Fruit fly (Drosophila melanogaster) whole organism, wandering third instar larva: ENCODE measurements around the gene CG10208.

Experiments
- Abd-B ChIP-seq: fragments of >200 bp; optimal IDR thresholded peaks from 2 replicates; lab custom pipeline; 2017; ENCODE audit warnings: missing biosample characterization, missing genetic modification characterization
- CG32264 ChIP-seq: fragments of 200-800 bp; sonication (Bioruptor generic); optimal IDR thresholded peaks from 2 replicates; lab custom pipeline; 2016; ENCODE audit warnings: missing biosample characterization, missing genetic modification characterization
- CG9705 ChIP-seq: fragments of 200-800 bp; sonication (Bioruptor generic); optimal IDR thresholded peaks from 2 replicates; lab custom pipeline; 2018; ENCODE audit warnings: missing biosample characterization, mild to moderate bottlenecking, missing genetic modification characterization
- CrebA ChIP-seq: fragments of 200-800 bp; sonication (Bioruptor generic); optimal IDR thresholded peaks from 2 replicates; lab custom pipeline; 2016; ENCODE audit warnings: missing biosample characterization, mild to moderate bottlenecking, missing genetic modification characterization, borderline replicate concordance
- Dfd ChIP-seq: fragments of >200 bp; optimal IDR thresholded peaks from 2 replicates; lab custom pipeline; 2017; ENCODE audit warnings: missing biosample characterization, missing genetic modification characterization
- Dif ChIP-seq: fragments of 200-275, 200-300 bp; sonication (Bioruptor generic); optimal IDR thresholded peaks from 2 replicates; lab custom pipeline; 2018; ENCODE audit warnings: missing biosample characterization, missing genetic modification characterization; ENCODE audit not compliant: partially characterized antibody
- GATAd ChIP-seq: sonication (Bioruptor generic); optimal IDR thresholded peaks from 2 replicates; lab custom pipeline; 2016; ENCODE audit warnings: missing biosample characterization, missing genetic modification characterization
- HLH106 ChIP-seq: fragments of 200-800 bp; optimal IDR thresholded peaks from 3 replicates; lab custom pipeline; 2019; ENCODE audit warnings: missing biosample characterization, mild to moderate bottlenecking, missing genetic modification characterization, moderate library complexity
- Hnf4 ChIP-seq: fragments of 200-800 bp; sonication (Bioruptor generic); optimal IDR thresholded peaks from 2 replicates; lab custom pipeline; 2016; ENCODE audit warnings: missing biosample characterization, mild to moderate bottlenecking, missing genetic modification characterization
- Hr78 ChIP-seq: fragments of >200 bp; optimal IDR thresholded peaks from 2 replicates; lab custom pipeline; 2017; ENCODE audit warnings: missing biosample characterization, missing genetic modification characterization
- Hr83 ChIP-seq: fragments of 200-300 bp; sonication (Bioruptor generic); optimal IDR thresholded peaks from 2 replicates; lab custom pipeline; 2016; ENCODE audit warnings: missing biosample characterization, mild to moderate bottlenecking, missing genetic modification characterization, moderate library complexity; ENCODE audit not compliant: poor library complexity, severe bottlenecking
- Jra ChIP-seq: sonication (Bioruptor generic); optimal IDR thresholded peaks from 2 replicates; lab custom pipeline; 2016; ENCODE audit warnings: missing biosample characterization, missing genetic modification characterization
- Mio ChIP-seq: sonication (Bioruptor generic); optimal IDR thresholded peaks from 2 replicates; lab custom pipeline; 2016; ENCODE audit warnings: missing biosample characterization, missing genetic modification characterization
- Myc ChIP-seq: fragments of >200 bp; optimal IDR thresholded peaks from 2 replicates; lab custom pipeline; 2017
- N ChIP-seq: fragments of >200 bp; optimal IDR thresholded peaks from 2 replicates; lab custom pipeline; 2018; ENCODE audit warnings: missing biosample characterization, missing external identifiers, missing genetic modification characterization
- OdsH ChIP-seq: fragments of 200-800 bp; sonication (Bioruptor generic); optimal IDR thresholded peaks from 2 replicates; lab custom pipeline; 2016; ENCODE audit warnings: missing biosample characterization, mild to moderate bottlenecking, missing genetic modification characterization
- Rel ChIP-seq, 2 experiments: fragments of 200-800 bp; sonication (Bioruptor generic) in 1 of 2; optimal IDR thresholded peaks; 2 replicates in 1 of 2; 3 replicates in 1 of 2; lab custom pipeline; 2016 to 2019; ENCODE audit warnings: mild to moderate bottlenecking in 2 of 2, missing biosample characterization in 2 of 2, missing genetic modification characterization in 2 of 2, moderate library complexity in 1 of 2
- Sp1 ChIP-seq: fragments of 200-800 bp; sonication (Bioruptor generic); optimal IDR thresholded peaks from 3 replicates; lab custom pipeline; 2019; ENCODE audit warnings: missing biosample characterization, mild to moderate bottlenecking, missing genetic modification characterization, moderate library complexity
- Vsx2 ChIP-seq: fragments of 200-300, 225-300 bp; sonication (Bioruptor generic); optimal IDR thresholded peaks from 2 replicates; lab custom pipeline; 2018; ENCODE audit warnings: missing biosample characterization, missing genetic modification characterization; ENCODE audit not compliant: partially characterized antibody
- br ChIP-seq: fragments of 200-800 bp; sonication (Bioruptor generic); optimal IDR thresholded peaks from 2 replicates; lab custom pipeline; 2016; ENCODE audit warnings: missing biosample characterization, missing genetic modification characterization
- brk ChIP-seq: fragments of 200-800 bp; sonication (Bioruptor generic); optimal IDR thresholded peaks from 2 replicates; lab custom pipeline; 2016; ENCODE audit warnings: missing biosample characterization, mild to moderate bottlenecking, missing genetic modification characterization
- dl ChIP-seq, 2 experiments: fragments of 175-275, 200-275 bp in 1 of 2; fragments of 200-275 bp in 1 of 2; sonication (Bioruptor generic); optimal IDR thresholded peaks; lab custom pipeline; 2018; ENCODE audit warnings: mild to moderate bottlenecking in 2 of 2, missing biosample characterization in 2 of 2, missing genetic modification characterization in 2 of 2, moderate library complexity in 2 of 2; ENCODE audit not compliant: partially characterized antibody in 2 of 2, insufficient read depth in 1 of 2
- dmrt93B ChIP-seq: fragments of 200-800 bp; sonication (Bioruptor generic); optimal IDR thresholded peaks from 2 replicates; lab custom pipeline; 2018; ENCODE audit warnings: missing biosample characterization, mild to moderate bottlenecking, missing genetic modification characterization
- dsf ChIP-seq: sonication (Bioruptor generic); optimal IDR thresholded peaks from 2 replicates; lab custom pipeline; 2016; ENCODE audit warnings: missing biosample characterization, missing genetic modification characterization, borderline replicate concordance
- ey ChIP-seq: fragments of 200-800 bp; sonication (Bioruptor generic); optimal IDR thresholded peaks from 2 replicates; lab custom pipeline; 2016; ENCODE audit warnings: missing biosample characterization, missing genetic modification characterization
- foxo ChIP-seq, 2 experiments: fragments of 200-800 bp; sonication (Bioruptor generic); optimal IDR thresholded peaks; 2 replicates in 1 of 2; 3 replicates in 1 of 2; lab custom pipeline; 2016 to 2017; ENCODE audit warnings: missing biosample characterization in 2 of 2, missing genetic modification characterization in 2 of 2
- fru ChIP-seq: fragments of 200-800 bp; sonication (Bioruptor generic); optimal IDR thresholded peaks from 3 replicates; lab custom pipeline; 2016; ENCODE audit warnings: missing biosample characterization, mild to moderate bottlenecking, missing genetic modification characterization
- h ChIP-seq: fragments of 200-800 bp; sonication (Bioruptor generic); optimal IDR thresholded peaks from 3 replicates; lab custom pipeline; 2016; ENCODE audit warnings: missing biosample characterization, mild to moderate bottlenecking, missing genetic modification characterization
- jim ChIP-seq: fragments of 175-275, 200-325 bp; sonication (Bioruptor generic); optimal IDR thresholded peaks from 2 replicates; lab custom pipeline; 2016; ENCODE audit warnings: missing biosample characterization, mild to moderate bottlenecking, missing genetic modification characterization
- lola ChIP-seq: fragments of >200 bp; optimal IDR thresholded peaks from 2 replicates; lab custom pipeline; 2017; ENCODE audit warnings: missing biosample characterization, missing genetic modification characterization
- pan ChIP-seq: fragments of >200 bp; optimal IDR thresholded peaks from 2 replicates; lab custom pipeline; 2017
- psq ChIP-seq: fragments of 200-800 bp; sonication (Bioruptor generic); optimal IDR thresholded peaks from 3 replicates; lab custom pipeline; 2017; ENCODE audit warnings: missing biosample characterization, mild to moderate bottlenecking, missing genetic modification characterization, moderate library complexity
- rgr ChIP-seq: fragments of 200-800 bp; sonication (Bioruptor generic); optimal IDR thresholded peaks from 3 replicates; lab custom pipeline; 2016; ENCODE audit warnings: missing biosample characterization, mild to moderate bottlenecking, missing genetic modification characterization
- sage ChIP-seq: fragments of 200-800 bp; sonication (Bioruptor generic); optimal IDR thresholded peaks from 2 replicates; lab custom pipeline; 2016; ENCODE audit warnings: missing biosample characterization, mild to moderate bottlenecking, missing genetic modification characterization
- sv ChIP-seq: fragments of 200-800 bp; sonication (Bioruptor generic); optimal IDR thresholded peaks from 3 replicates; lab custom pipeline; 2016; ENCODE audit warnings: missing biosample characterization, missing genetic modification characterization
- tai ChIP-seq: sonication (Bioruptor generic); optimal IDR thresholded peaks from 2 replicates; lab custom pipeline; 2016; ENCODE audit warnings: missing biosample characterization, missing genetic modification characterization
- usp ChIP-seq: fragments of >200 bp; optimal IDR thresholded peaks from 2 replicates; lab custom pipeline; 2017; ENCODE audit warnings: missing biosample characterization, missing genetic modification characterization
- woc ChIP-seq: sonication (Bioruptor generic); optimal IDR thresholded peaks from 2 replicates; lab custom pipeline; 2016; ENCODE audit warnings: missing biosample characterization, mild to moderate bottlenecking, missing genetic modification characterization

CG10208 gene

dm6 chr3R:23772808-23773207 lies 1.1 kb downstream of the CG10208 start, which contains the start of gene tst (continued):
- TF ChIP-seq dl (GFP tag; optimal IDR thresholded peaks at IDR 0.05; lab: Kevin White, UChicago; ENCODE audit: insufficient read depth in 1 of 2, partially characterized antibody in 2 of 2), result no peak
- TF ChIP-seq rgr (GFP tag; lab: Kevin White, UChicago), result peak; percentile 92
- no peak for TF ChIP-seq Rel (GFP tag; optimal IDR thresholded peaks at IDR 0.05; lab: Kevin White, UChicago)
- TF ChIP-seq Rel (tag; optimal IDR thresholded peaks at IDR 0.05; lab: Kevin White, UChicago), result peak; percentile 70

dm6 chr3R:23767417-23767853 lies 6.5 kb downstream of the CG10208 start, which contains the start of the genes CG10214 and CG10375:
Gene CG10214, minus strand, starts transcription at chr3R:23767488.
Gene CG10375, plus strand, starts transcription at chr3R:23767712.
- TF ChIP-seq N (no peak), Dfd (GFP tag; lab: Kevin White, UChicago) (no peak), CrebA (GFP tag; lab: Kevin White, UChicago) (no peak), CG9705 (peak; percentile 51), ey (GFP tag; lab: Kevin White, UChicago) (peak; percentile 79), Mio (GFP tag; lab: Kevin White, UChicago) (peak; percentile 21), fru (GFP tag; lab: Kevin White, UChicago) (peak; percentile 75), Dif (GFP tag; lab: Kevin White, UChicago) (no peak), sage (GFP tag; lab: Kevin White, UChicago) (no peak), dl (GFP tag; optimal IDR thresholded peaks at IDR 0.05; lab: Kevin White, UChicago; ENCODE audit: insufficient read depth in 1 of 2, partially characterized antibody in 2 of 2) (no peak), pan (no peak), Hnf4 (no peak), dsf (no peak), Jra (GFP tag; lab: Kevin White, UChicago) (peak; percentile 67), Myc (lab: Kevin White, UChicago) (peak; percentile 62), HLH106 (tag; lab: Kevin White, UChicago) (peak; percentile 68), OdsH (GFP tag; lab: Kevin White, UChicago) (peak; percentile 68), Sp1 (GFP tag; lab: Kevin White, UChicago) (peak; percentile 71), psq (GFP tag; lab: Kevin White, UChicago) (peak; percentile 51), rgr (GFP tag; lab: Kevin White, UChicago) (peak; percentile 86), Rel (GFP tag; optimal IDR thresholded peaks at IDR 0.05; lab: Kevin White, UChicago) (no peak), Rel (tag; optimal IDR thresholded peaks at IDR 0.05; lab: Kevin White, UChicago) (peak; percentile 95), foxo (GFP tag; optimal IDR thresholded peaks at IDR 0.05; lab: Kevin White, UChicago) (peak in 1 of 2 experiments; percentile 86), brk (GFP tag; lab: Kevin White, UChicago) (no peak), Hr78 (GFP tag; lab: Kevin White, UChicago) (no peak), Abd-B (GFP tag; lab: Kevin White, UChicago) (no peak), usp (no peak), tai (no peak), jim (no peak), woc (GFP tag; lab: Kevin White, UChicago) (peak; percentile 53), dmrt93B (GFP tag; lab: Kevin White, UChicago) (peak; percentile 26), lola (GFP tag; lab: Kevin White, UChicago) (no peak), GATAd (peak; percentile 22), Hr83 (GFP tag; lab: Kevin White, UChicago) (peak; percentile 72), h (GFP tag; lab: Kevin White, UChicago) (peak; percentile 82), br (GFP tag; lab: Kevin White, UChicago) (peak; percentile 66), Vsx2 (GFP tag; lab: Kevin White, UChicago) (no peak), sv (GFP tag; lab: Kevin White, UChicago) (peak; percentile 75), CG32264 (peak; percentile 59)
